Fruit fly (Drosophila melanogaster): ENCODE data around the gene CG10949.

Gene CG10949

DNA sequence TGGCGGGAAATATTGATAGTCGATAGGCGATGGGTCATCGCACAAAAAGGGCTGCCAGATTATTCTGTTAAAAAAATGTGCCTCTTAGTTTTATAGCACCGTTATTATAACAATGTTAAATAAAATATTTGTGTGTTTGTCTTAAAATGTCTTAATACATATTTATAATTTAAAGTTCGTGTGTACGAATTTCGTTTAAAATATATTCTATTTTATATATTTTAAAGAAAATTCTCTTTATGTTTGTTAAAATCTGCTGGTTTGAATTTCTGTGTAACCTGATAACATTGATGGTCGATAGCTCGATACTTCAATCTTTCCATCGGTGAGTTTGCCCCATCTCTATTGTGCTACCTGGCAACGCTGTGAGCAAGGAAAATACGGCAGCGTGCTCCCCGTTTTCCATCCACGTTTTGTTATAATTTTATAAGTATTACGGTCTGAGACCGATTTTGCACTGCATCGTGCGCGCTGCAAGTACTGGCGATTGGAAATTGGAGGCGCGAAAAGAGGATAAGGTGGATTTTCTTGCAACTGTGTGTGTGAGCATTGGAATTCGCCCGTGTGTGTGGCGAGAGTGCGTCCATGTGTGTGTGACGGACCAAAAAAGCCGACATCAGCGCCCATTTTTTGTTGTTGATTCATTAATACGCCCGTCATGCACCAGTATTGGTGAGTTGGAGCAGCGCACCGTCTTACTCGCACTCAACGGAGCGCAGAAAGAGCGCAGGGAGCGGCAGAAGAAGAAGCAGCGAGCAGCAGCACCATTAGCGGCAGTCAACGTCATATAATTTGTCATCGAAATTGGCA lies at the start of gene CG10949, which contains the start of gene Arpc2:
TSS of gene CG10949 (minus strand) at position 165 of the 810 bp plus-strand sequence.
TSS of gene Arpc2 (plus strand) at position 304 of the 810 bp plus-strand sequence.
- TF ChIP-seq Smox (GFP tag; optimal IDR thresholded peaks at IDR 0.05) = peak; percentile 20
- 0 out of 3 replicates have a peak, but pooled peaks have one; percentile 35 for TF ChIP-seq CG8119 (GFP tag; IDR thresholded peaks at IDR 0.05)
- peak; percentile 74 for TF ChIP-seq CG10631 (GFP tag; optimal IDR thresholded peaks at IDR 0.05)
- TF ChIP-seq acj6 (GFP tag; optimal IDR thresholded peaks at IDR 0.05) = peak; percentile 38
- peak; percentile 1 for TF ChIP-seq CG8632 (GFP tag; optimal IDR thresholded peaks at IDR 0.05)
- no peak for TF ChIP-seq CG1621 (tag; optimal IDR thresholded peaks at IDR 0.05)
- no peak for TF ChIP-seq CG6276 (GFP tag; optimal IDR thresholded peaks at IDR 0.05)
- peak; percentile 34 for TF ChIP-seq CG4318 (GFP tag; optimal IDR thresholded peaks at IDR 0.05)
- TF ChIP-seq Gug (GFP tag; IDR thresholded peaks at IDR 0.05) = peak; percentile 61
- TF ChIP-seq Hr4 (GFP tag; optimal IDR thresholded peaks at IDR 0.05) = peak; percentile 8
- TF ChIP-seq lz (GFP tag; optimal IDR thresholded peaks at IDR 0.05) = peak; percentile 29
- peak; percentile 16; the same call in 1 of the 2 replicates for TF ChIP-seq CG15336 (GFP tag; IDR thresholded peaks at IDR 0.05)
- TF ChIP-seq CG6792 (GFP tag; optimal IDR thresholded peaks at IDR 0.05) = peak; percentile 25
- peak; percentile 5 for TF ChIP-seq CG31627 (GFP tag; optimal IDR thresholded peaks at IDR 0.05)
- no peak for TF ChIP-seq cyc (GFP tag; optimal IDR thresholded peaks at IDR 0.05)
- peak; percentile 11 for TF ChIP-seq CG10669 (GFP tag; optimal IDR thresholded peaks at IDR 0.05)
- peak; percentile 23 for TF ChIP-seq pdm3 (GFP tag; optimal IDR thresholded peaks at IDR 0.05)
- no peak for TF ChIP-seq CG9139 (GFP tag; optimal IDR thresholded peaks at IDR 0.05)
- no peak for TF ChIP-seq Sox102F (GFP tag; optimal IDR thresholded peaks at IDR 0.05)
- no peak for TF ChIP-seq dac (GFP tag; optimal IDR thresholded peaks at IDR 0.05)
- TF ChIP-seq salr (GFP tag; optimal IDR thresholded peaks at IDR 0.05) = peak in 1 of 2 experiments; percentile 20
- TF ChIP-seq fd59A (GFP tag; optimal IDR thresholded peaks at IDR 0.05) = no peak
- TF ChIP-seq CG6808 (GFP tag; optimal IDR thresholded peaks at IDR 0.05) = no peak
- TF ChIP-seq achi (GFP tag; optimal IDR thresholded peaks at IDR 0.05) = peak; percentile 51
- TF ChIP-seq CG11902 (GFP tag; optimal IDR thresholded peaks at IDR 0.05) = no peak
- no peak for TF ChIP-seq Eip93F (GFP tag; optimal IDR thresholded peaks at IDR 0.05)
- peak; percentile 55; the same call in 1 of the 2 replicates for TF ChIP-seq CG11294 (GFP tag; IDR thresholded peaks at IDR 0.05)
- TF ChIP-seq topi (GFP tag; optimal IDR thresholded peaks at IDR 0.05) = no peak
- peak; percentile 58 for TF ChIP-seq eg (GFP tag; IDR thresholded peaks at IDR 0.05)
- TF ChIP-seq net (GFP tag; optimal IDR thresholded peaks at IDR 0.05) = peak; percentile 33
- TF ChIP-seq Ets21C (GFP tag; optimal IDR thresholded peaks at IDR 0.05) = no peak
- TF ChIP-seq Ets96B (tag; optimal IDR thresholded peaks at IDR 0.05) = peak; percentile 43
- TF ChIP-seq dsx (GFP tag; optimal IDR thresholded peaks at IDR 0.05; ENCODE audit: poor library complexity, severe bottlenecking) = no peak
- TF ChIP-seq esn (GFP tag; optimal IDR thresholded peaks at IDR 0.05) = peak; percentile 33
- TF ChIP-seq CG34406 (GFP tag; optimal IDR thresholded peaks at IDR 0.05) = peak; percentile 18
- TF ChIP-seq spab (GFP tag; optimal IDR thresholded peaks at IDR 0.05) = no peak
- no peak for TF ChIP-seq Hr39 (GFP tag; optimal IDR thresholded peaks at IDR 0.05)
- TF ChIP-seq CG3032 (tag; optimal IDR thresholded peaks at IDR 0.05) = peak; percentile 67
- peak; percentile 5 for TF ChIP-seq Lpt (GFP tag; optimal IDR thresholded peaks at IDR 0.05)
- peak; percentile 54 for TF ChIP-seq OdsH (GFP tag; optimal IDR thresholded peaks at IDR 0.05)
- no peak for TF ChIP-seq CG8319 (GFP tag; optimal IDR thresholded peaks at IDR 0.05)
- peak; percentile 71 for TF ChIP-seq CG32006 (GFP tag; optimal IDR thresholded peaks at IDR 0.05)
- no peak for TF ChIP-seq fd85E (GFP tag; optimal IDR thresholded peaks at IDR 0.05)
- TF ChIP-seq fkh (GFP tag; optimal IDR thresholded peaks at IDR 0.05) = peak; percentile 49
- peak; percentile 32 for TF ChIP-seq Eip78C (GFP tag)
- TF ChIP-seq Met (GFP tag; optimal IDR thresholded peaks at IDR 0.05) = peak; percentile 39

Data from whole organism, prepupa.